Worm (Caenorhabditis elegans) whole organism, L3 larva: Measurements from ENCODE around the gene srh-234.

Experiments used
- R02D3.7 ChIP-seq: fragments of 150-350 bp; optimal IDR thresholded peaks from 2 replicates; lab custom pipeline; 2014; ENCODE audit warnings: missing biosample characterization, missing genetic modification characterization
- ZK546.5 ChIP-seq: sonication (generic microtip); optimal IDR thresholded peaks from 2 replicates; lab custom pipeline; 2017; ENCODE audit warnings: missing biosample characterization, missing genetic modification characterization
- ama-1 ChIP-seq: fragments of 150-350 bp; optimal IDR thresholded peaks from 2 replicates; lab custom pipeline; 2018
- ceh-16 ChIP-seq: sonication (generic microtip); optimal IDR thresholded peaks from 2 replicates; lab custom pipeline; 2017; ENCODE audit warnings: missing biosample characterization, missing genetic modification characterization
- ceh-28 ChIP-seq: fragments of 150-350 bp; optimal IDR thresholded peaks from 2 replicates; lab custom pipeline; 2014; ENCODE audit warnings: missing biosample characterization, missing genetic modification reagents, missing genetic modification characterization
- ceh-82 ChIP-seq: fragments of 150-350 bp; optimal IDR thresholded peaks from 2 replicates; lab custom pipeline; 2014; ENCODE audit warnings: missing biosample characterization, missing genetic modification characterization
- daf-12 ChIP-seq: fragments of 150-350 bp; optimal IDR thresholded peaks from 2 replicates; lab custom pipeline; 2014; ENCODE audit warnings: missing biosample characterization, missing genetic modification reagents, missing genetic modification characterization
- egl-27 ChIP-seq: sonication (generic microtip); optimal IDR thresholded peaks from 4 replicates; lab custom pipeline; 2017; ENCODE audit warnings: missing biosample characterization, missing genetic modification reagents, missing genetic modification characterization
- egl-5 ChIP-seq: fragments of 150-350 bp; optimal IDR thresholded peaks from 2 replicates; lab custom pipeline; 2017; ENCODE audit warnings: missing biosample characterization, missing genetic modification reagents, missing genetic modification characterization, inconsistent platforms
- elt-2 ChIP-seq: sonication (generic microtip); optimal IDR thresholded peaks from 2 replicates; lab custom pipeline; 2016; ENCODE audit warnings: missing genetic modification reagents, mild to moderate bottlenecking, missing genetic modification characterization, missing compliant biosample characterization
- elt-3 ChIP-seq, 3 experiments: fragments of 150-350 bp in 1 of 3; sonication (generic microtip) in 2 of 3; optimal IDR thresholded peaks; 2 replicates in 2 of 3; 4 replicates in 1 of 3; lab custom pipeline; 2014 to 2017; ENCODE audit warnings: missing biosample characterization in 3 of 3, missing genetic modification characterization in 3 of 3
- fkh-10 ChIP-seq: sonication (generic microtip); optimal IDR thresholded peaks from 2 replicates; lab custom pipeline; 2017; ENCODE audit warnings: missing biosample characterization, missing genetic modification reagents, missing genetic modification characterization
- fkh-2 ChIP-seq: fragments of 150-350 bp; optimal IDR thresholded peaks from 2 replicates; lab custom pipeline; 2014; ENCODE audit warnings: missing biosample characterization, missing genetic modification reagents, missing genetic modification characterization
- fos-1 ChIP-seq: fragments of 150-350 bp; optimal IDR thresholded peaks from 2 replicates; lab custom pipeline; 2014; ENCODE audit warnings: missing biosample characterization, missing genetic modification characterization
- lin-15B ChIP-seq: fragments of 150-350 bp; optimal IDR thresholded peaks from 2 replicates; lab custom pipeline; 2014; ENCODE audit warnings: missing biosample characterization, missing genetic modification characterization
- lsy-12 ChIP-seq: sonication (generic microtip); optimal IDR thresholded peaks from 2 replicates; lab custom pipeline; 2016; ENCODE audit warnings: mild to moderate bottlenecking, missing genetic modification characterization, missing compliant biosample characterization
- mdl-1 ChIP-seq: fragments of 150-350 bp; optimal IDR thresholded peaks from 2 replicates; lab custom pipeline; 2014; ENCODE audit warnings: missing biosample characterization, missing genetic modification characterization
- mml-1 ChIP-seq: fragments of 150-350 bp; sonication (generic microtip); optimal IDR thresholded peaks from 3 replicates; lab custom pipeline; 2014; ENCODE audit warnings: missing biosample characterization, missing genetic modification characterization
- nhr-23 ChIP-seq: fragments of 150-350 bp; optimal IDR thresholded peaks from 2 replicates; lab custom pipeline; 2014; ENCODE audit warnings: missing biosample characterization, missing genetic modification reagents, missing genetic modification characterization
- nhr-25 ChIP-seq: sonication (generic microtip); optimal IDR thresholded peaks from 2 replicates; lab custom pipeline; 2017; ENCODE audit warnings: missing biosample characterization, missing genetic modification characterization
- nhr-43 ChIP-seq: sonication (generic microtip); optimal IDR thresholded peaks from 2 replicates; lab custom pipeline; 2016; ENCODE audit warnings: mild to moderate bottlenecking, missing genetic modification characterization, missing compliant biosample characterization; ENCODE audit not compliant: poor library complexity, severe bottlenecking
- nhr-67 ChIP-seq: fragments of 150-350 bp; optimal IDR thresholded peaks from 2 replicates; lab custom pipeline; 2014; ENCODE audit warnings: missing biosample characterization, missing genetic modification characterization
- nhr-76 ChIP-seq: fragments of 150-350 bp; sonication (generic microtip); optimal IDR thresholded peaks from 5 replicates; lab custom pipeline; 2014; ENCODE audit warnings: missing biosample characterization, missing genetic modification characterization
- nhr-77 ChIP-seq: fragments of 150-350 bp; optimal IDR thresholded peaks from 2 replicates; lab custom pipeline; 2014; ENCODE audit warnings: missing biosample characterization, missing genetic modification characterization
- pha-4 ChIP-seq: fragments of 150-350 bp; optimal IDR thresholded peaks from 2 replicates; lab custom pipeline; 2014; ENCODE audit warnings: missing biosample characterization, missing genetic modification reagents, missing genetic modification characterization
- pqm-1 ChIP-seq: fragments of 150-350 bp; optimal IDR thresholded peaks from 2 replicates; lab custom pipeline; 2017; ENCODE audit warnings: missing biosample characterization, missing genetic modification characterization, inconsistent platforms
- sea-2 ChIP-seq: fragments of 150-350 bp; sonication (generic microtip); optimal IDR thresholded peaks from 4 replicates; lab custom pipeline; 2014; ENCODE audit warnings: missing biosample characterization, missing genetic modification reagents, missing genetic modification characterization
- skn-1 ChIP-seq: fragments of 150-350 bp; optimal IDR thresholded peaks from 2 replicates; lab custom pipeline; 2014; ENCODE audit warnings: missing biosample characterization, missing genetic modification characterization
- snpc-4 ChIP-seq: fragments of 150-350 bp; optimal IDR thresholded peaks from 2 replicates; lab custom pipeline; 2014; ENCODE audit warnings: missing biosample characterization, missing genetic modification characterization
- tbx-2 ChIP-seq: sonication (generic microtip); optimal IDR thresholded peaks from 2 replicates; lab custom pipeline; 2016; ENCODE audit warnings: mild to moderate bottlenecking, missing genetic modification characterization, missing compliant biosample characterization
- unc-62 ChIP-seq: fragments of 150-350 bp; sonication (generic microtip); optimal IDR thresholded peaks from 4 replicates; lab custom pipeline; 2014; ENCODE audit warnings: missing biosample characterization, missing genetic modification reagents, missing genetic modification characterization
- zag-1 ChIP-seq: fragments of 150-350 bp; optimal IDR thresholded peaks from 2 replicates; lab custom pipeline; 2014; ENCODE audit warnings: missing biosample characterization, missing genetic modification characterization
- ztf-11 ChIP-seq: fragments of 150-350 bp; optimal IDR thresholded peaks from 2 replicates; lab custom pipeline; 2014; ENCODE audit warnings: missing biosample characterization, missing genetic modification characterization
- ztf-4 ChIP-seq: fragments of 150-350 bp; optimal IDR thresholded peaks from 2 replicates; lab custom pipeline; 2014; ENCODE audit warnings: missing biosample characterization, missing genetic modification characterization

The srh-234 gene

DNA sequence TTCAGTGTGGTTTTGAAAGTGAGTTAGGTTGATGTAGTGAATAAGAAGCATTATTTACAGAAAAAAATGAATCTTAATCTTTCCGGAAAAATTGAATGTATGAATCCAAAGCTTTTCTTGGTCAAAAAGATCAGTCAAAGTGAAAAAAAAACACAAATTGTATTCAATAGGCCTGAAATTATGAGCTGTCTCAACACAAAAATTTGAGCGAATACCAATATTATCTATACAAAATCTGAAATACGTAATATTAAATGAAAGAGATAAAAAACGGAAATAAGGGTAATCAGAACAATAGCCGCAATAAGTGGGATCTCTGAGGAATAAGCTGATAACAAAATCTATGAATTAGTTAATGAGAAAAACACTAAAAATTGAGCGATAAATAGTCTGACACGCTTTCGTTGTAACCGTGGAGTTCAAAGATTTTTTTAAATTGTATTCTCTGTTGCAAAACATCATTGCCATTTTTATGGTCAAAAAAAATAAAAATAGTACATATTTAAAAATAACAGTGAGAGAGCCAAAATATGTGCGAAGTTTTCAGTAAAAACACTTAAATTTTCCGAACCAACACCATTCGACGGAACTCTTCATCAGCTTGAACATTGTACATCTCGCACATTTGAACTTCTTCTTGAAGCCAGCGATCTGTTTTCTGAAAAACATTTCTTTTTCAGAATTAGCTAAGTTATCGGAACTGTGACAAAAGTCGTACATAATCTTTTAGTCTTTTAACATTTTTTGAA lies 32.4 kb upstream of the srh-234 start, which contains the start of gene sre-11:
Gene sre-11, minus strand, starts transcription at position 51 of the 749 bp plus-strand sequence.
- TF ChIP-seq mdl-1 (no peak), tbx-2 (no peak), ztf-11 (no peak), nhr-67 (no peak), skn-1 (tag; lab: Kevin White, UChicago) (no peak), nhr-77 (tag; lab: Kevin White, UChicago) (no peak), egl-5 (tag; lab: Kevin White, UChicago) (no peak), elt-3 (tag; optimal IDR thresholded peaks at IDR 0.05; lab: Kevin White, UChicago) (no peak), ama-1 (lab: Kevin White, UChicago) (no peak), ceh-16 (tag; lab: Kevin White, UChicago) (no peak), nhr-25 (no peak), mml-1 (tag; lab: Kevin White, UChicago) (no peak), zag-1 (no peak), unc-62 (GFP tag; lab: Kevin White, UChicago) (no peak), fos-1 (tag; lab: Kevin White, UChicago) (no peak), lin-15B (no peak), fkh-10 (GFP tag; lab: Kevin White, UChicago) (no peak), pqm-1 (tag; lab: Kevin White, UChicago) (no peak), ztf-4 (tag; lab: Kevin White, UChicago) (no peak), elt-2 (no peak)
- TF ChIP-seq, all 47 proteins: peak for 0

DNA sequence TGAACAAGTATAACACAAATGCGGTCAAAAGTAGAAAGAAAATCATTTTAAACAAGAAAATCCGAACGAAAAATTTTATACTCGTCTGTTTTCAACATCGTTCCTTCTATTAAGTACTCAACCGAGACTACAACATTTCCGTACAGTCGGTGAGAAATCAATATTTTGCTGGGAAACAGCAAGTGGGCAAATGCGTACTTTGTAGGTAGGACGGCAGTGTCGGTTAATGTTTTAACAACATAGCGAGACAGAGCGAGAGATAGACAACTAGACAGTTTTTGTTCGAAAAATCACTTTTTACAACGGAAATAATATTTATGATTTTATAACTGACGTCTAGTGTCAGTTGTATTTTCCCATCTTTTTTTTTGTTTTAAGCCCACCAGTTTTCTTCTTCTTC lies 29.7 kb upstream of the srh-234 start, which contains the start of gene cyp-33A1:
Gene cyp-33A1, minus strand, starts transcription at position 72 of the 400 bp plus-strand sequence.
- peak; percentile 29 for TF ChIP-seq egl-5 (tag; lab: Kevin White, UChicago)
- no peak for TF ChIP-seq ztf-11
- TF ChIP-seq lin-15B = no peak
- TF ChIP-seq daf-12 (tag; lab: Kevin White, UChicago) = no peak
- TF ChIP-seq sea-2 (GFP tag; lab: Kevin White, UChicago) = no peak
- peak; percentile 32 for TF ChIP-seq elt-2
- no peak for TF ChIP-seq elt-3 (tag; optimal IDR thresholded peaks at IDR 0.05; lab: Kevin White, UChicago)
- peak; percentile 74 for TF ChIP-seq pqm-1 (tag; lab: Kevin White, UChicago)
- no peak for TF ChIP-seq egl-27 (tag; lab: Kevin White, UChicago)
- no peak for TF ChIP-seq mdl-1
- TF ChIP-seq ceh-28 (tag; lab: Kevin White, UChicago) = peak; percentile 65
- no peak for TF ChIP-seq fkh-2 (tag; lab: Kevin White, UChicago)
- peak; percentile 36 for TF ChIP-seq nhr-23
- peak; percentile 25 for TF ChIP-seq nhr-25

DNA sequence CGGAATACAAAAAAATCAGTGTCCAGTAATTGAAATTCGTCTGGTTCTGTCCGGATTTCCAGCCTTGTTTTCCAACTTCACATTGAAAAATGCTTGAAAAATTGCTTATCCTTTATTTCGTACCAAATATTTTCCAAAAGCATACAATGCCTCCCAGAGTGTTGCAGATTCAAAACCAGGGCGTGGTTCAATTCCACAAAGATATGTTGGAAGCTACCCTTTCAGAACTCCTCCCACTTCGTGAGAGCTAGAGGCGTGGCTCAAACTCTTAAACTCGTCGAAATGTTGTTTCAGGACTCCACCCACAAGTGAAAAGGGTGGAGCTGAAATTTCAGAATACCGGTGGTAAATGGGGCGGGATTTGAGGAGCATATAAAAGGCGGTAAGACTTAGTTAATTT lies 24.2 kb upstream of the srh-234 start, which contains the start of gene C12D5.3:
Gene C12D5.3, plus strand, starts transcription at position 301 of the 400 bp plus-strand sequence.
- no peak for TF ChIP-seq ZK546.5 (tag; lab: Kevin White, UChicago)
- no peak for TF ChIP-seq egl-27 (tag; lab: Kevin White, UChicago)
- TF ChIP-seq ztf-11 = no peak
- no peak for TF ChIP-seq lsy-12
- TF ChIP-seq fkh-2 (tag; lab: Kevin White, UChicago) = no peak
- no peak for TF ChIP-seq ceh-82 (tag; lab: Kevin White, UChicago)
- no peak for TF ChIP-seq nhr-76
- no peak for TF ChIP-seq snpc-4 (tag; lab: Kevin White, UChicago)
- TF ChIP-seq mdl-1 = no peak
- no peak for TF ChIP-seq pha-4 (tag; lab: Kevin White, UChicago)
- TF ChIP-seq R02D3.7 (tag; lab: Kevin White, UChicago) = no peak

DNA sequence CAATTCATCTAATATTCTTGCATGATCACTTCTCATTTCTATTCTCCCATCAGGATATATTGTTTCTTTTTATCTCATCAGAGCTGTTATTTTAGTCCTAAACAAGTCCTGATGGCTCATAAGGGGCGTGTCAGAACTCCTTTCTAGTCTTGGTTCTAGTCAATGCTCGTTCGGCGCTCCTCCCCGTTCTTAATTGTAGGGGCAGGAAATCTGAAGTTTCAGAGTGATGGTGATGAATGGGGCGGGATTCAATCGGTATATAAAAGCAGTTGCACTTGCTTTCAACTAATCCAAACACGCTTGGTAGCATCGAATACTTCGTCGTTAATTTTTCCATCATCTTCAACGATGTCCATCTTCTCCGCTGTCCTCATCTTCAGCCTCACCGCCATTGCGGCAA lies 20.6 kb upstream of the srh-234 start, which contains the start of gene C12D5.4:
Gene C12D5.4, plus strand, starts transcription at position 301 of the 400 bp plus-strand sequence.
- TF ChIP-seq ZK546.5 (tag; lab: Kevin White, UChicago) (no peak), ztf-11 (no peak), zag-1 (no peak), lin-15B (no peak)

DNA sequence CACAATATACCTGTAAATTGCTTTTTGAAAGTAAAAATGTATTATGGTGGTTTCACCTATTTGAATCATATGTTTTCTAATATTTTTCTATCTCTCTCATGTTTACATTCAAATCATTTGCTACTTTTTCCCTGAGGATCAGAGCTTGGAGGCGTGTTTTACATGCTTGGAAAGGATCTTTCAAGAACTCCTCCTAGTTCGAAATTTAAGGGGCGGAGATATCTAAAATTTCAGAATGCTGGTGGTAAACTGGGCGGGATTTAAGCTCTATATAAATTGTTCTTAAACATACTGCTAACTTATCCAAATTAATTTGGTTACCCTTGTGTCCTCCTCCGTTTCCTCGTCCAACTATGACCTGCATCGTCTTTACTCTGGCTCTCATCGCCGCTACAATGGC lies 16.3 kb upstream of the srh-234 start, which contains the start of gene C12D5.5:
Gene C12D5.5, plus strand, starts transcription at position 301 of the 400 bp plus-strand sequence.
- TF ChIP-seq fos-1 (tag; lab: Kevin White, UChicago) = no peak
- TF ChIP-seq ceh-16 (tag; lab: Kevin White, UChicago) = no peak
- no peak for TF ChIP-seq fkh-10 (GFP tag; lab: Kevin White, UChicago)
- no peak for TF ChIP-seq nhr-23
- no peak for TF ChIP-seq pqm-1 (tag; lab: Kevin White, UChicago)
- TF ChIP-seq ZK546.5 (tag; lab: Kevin White, UChicago) = no peak
- no peak for TF ChIP-seq nhr-76
- TF ChIP-seq ceh-82 (tag; lab: Kevin White, UChicago) = no peak
- no peak for TF ChIP-seq nhr-43 (tag; lab: Kevin White, UChicago)
- TF ChIP-seq tbx-2 = no peak
- TF ChIP-seq skn-1 (tag; lab: Kevin White, UChicago) = no peak
- TF ChIP-seq zag-1 = no peak
- TF ChIP-seq, all 47 proteins: peak for 0
